Worm (Caenorhabditis elegans): Measurements from ENCODE around the gene sprr-1.

sprr-1 gene

DNA sequence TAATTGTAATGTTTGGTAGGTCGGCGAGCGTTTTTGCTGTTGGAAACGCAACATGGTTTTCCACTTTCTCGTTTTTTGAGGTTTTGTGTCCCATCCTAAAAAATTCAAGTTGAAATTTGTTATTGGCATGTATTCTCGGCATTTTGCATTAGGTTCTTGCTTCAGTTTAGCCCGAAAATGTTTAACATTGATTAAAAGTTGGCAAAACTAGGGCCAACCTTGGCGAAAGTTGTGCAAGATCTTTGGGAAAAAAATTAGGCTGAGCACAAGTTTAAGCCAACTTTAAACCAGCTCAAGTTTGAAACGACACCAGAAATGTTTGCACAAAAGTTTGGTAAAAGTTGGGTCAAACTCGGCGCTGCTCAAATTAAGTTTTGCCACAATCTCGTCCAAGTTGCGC lies 11.2 kb downstream of the sprr-1 start, which contains the start of gene exc-1:
Gene exc-1, minus strand, starts transcription at position 101 of the 400 bp plus-strand sequence.
- TF ChIP-seq F13C5.2 (tag; optimal IDR thresholded peaks at IDR 0.05) (no peak), hmbx-1 (tag; optimal IDR thresholded peaks at IDR 0.05) (no peak), ceh-13 (GFP tag; optimal IDR thresholded peaks at IDR 0.05) (no peak), hmg-4 (GFP tag; optimal IDR thresholded peaks at IDR 0.05) (no peak), pes-1 (GFP tag; IDR thresholded peaks at IDR 0.05) (no peak), tra-4 (tag; optimal IDR thresholded peaks at IDR 0.05) (no peak), flt-1 (GFP tag; IDR thresholded peaks at IDR 0.05) (no peak), tbx-11 (GFP tag; IDR thresholded peaks at IDR 0.05) (no peak), ets-7 (tag; optimal IDR thresholded peaks at IDR 0.05) (no peak), scrt-1 (GFP tag; IDR thresholded peaks at IDR 0.05) (no peak)

DNA sequence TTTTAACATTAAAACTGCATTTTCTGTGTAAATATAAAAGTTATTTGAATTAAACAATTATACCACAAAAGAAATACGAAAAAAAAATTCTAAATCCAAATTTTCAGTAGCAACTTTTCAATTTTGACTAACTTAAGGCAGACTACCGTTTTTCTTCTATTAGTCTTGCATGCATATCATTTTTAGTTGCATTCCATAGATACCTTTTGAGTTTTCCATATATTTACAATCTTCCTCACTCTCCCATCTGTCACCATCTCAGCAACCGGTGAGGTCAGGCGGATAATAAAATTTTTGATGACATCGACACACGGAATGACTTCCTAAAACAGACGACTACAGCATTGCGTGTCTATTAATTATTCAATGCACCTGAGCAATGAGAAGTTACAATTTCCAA lies 12.6 kb downstream of the sprr-1 start, which contains the start of gene gcy-36:
Gene gcy-36, plus strand, starts transcription at position 301 of the 400 bp plus-strand sequence.
- TF ChIP-seq flt-1 (GFP tag; IDR thresholded peaks at IDR 0.05) (no peak), ceh-36 (tag; optimal IDR thresholded peaks at IDR 0.05) (no peak), hmbx-1 (tag; optimal IDR thresholded peaks at IDR 0.05) (no peak), sea-1 (GFP tag; conservative IDR thresholded peaks at IDR 0.05) (no peak), B0310.2 (tag; optimal IDR thresholded peaks at IDR 0.05) (no peak), pes-1 (GFP tag; IDR thresholded peaks at IDR 0.05) (no peak), ceh-13 (GFP tag; optimal IDR thresholded peaks at IDR 0.05) (no peak), F13C5.2 (tag; optimal IDR thresholded peaks at IDR 0.05) (no peak), hnd-1 (tag; optimal IDR thresholded peaks at IDR 0.05) (no peak), tbx-37 (GFP tag; conservative IDR thresholded peaks at IDR 0.05) (no peak), scrt-1 (GFP tag; IDR thresholded peaks at IDR 0.05) (no peak), ets-7 (tag; optimal IDR thresholded peaks at IDR 0.05) (no peak), aly-1 (tag; optimal IDR thresholded peaks at IDR 0.05) (no peak), ama-1 (optimal IDR thresholded peaks at IDR 0.05) (no peak), tbx-11 (GFP tag; IDR thresholded peaks at IDR 0.05) (no peak), tra-4 (tag; optimal IDR thresholded peaks at IDR 0.05) (no peak), hmg-4 (GFP tag; optimal IDR thresholded peaks at IDR 0.05) (no peak)

DNA sequence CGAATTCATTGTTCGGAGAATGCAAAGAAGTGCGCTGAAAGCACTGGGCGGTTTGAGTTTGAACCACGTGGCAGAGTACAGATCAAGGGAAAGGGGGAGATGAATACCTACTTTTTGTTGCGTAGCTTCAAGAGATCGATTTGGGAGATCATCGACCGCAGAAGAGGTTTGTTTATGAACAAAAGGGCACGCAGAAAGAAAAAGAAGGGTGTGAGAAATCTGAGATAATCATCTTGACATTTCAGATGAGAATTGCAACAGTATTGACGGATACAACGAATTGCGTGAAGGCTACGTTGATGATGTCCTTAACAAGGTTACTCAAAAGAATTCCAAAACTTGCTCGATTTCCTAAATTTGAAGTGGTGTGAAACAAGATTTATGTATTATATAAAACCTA lies 19.2 kb downstream of the sprr-1 start:
- no peak for TF ChIP-seq sea-1 (GFP tag; conservative IDR thresholded peaks at IDR 0.05)
- TF ChIP-seq tbx-37 (GFP tag; conservative IDR thresholded peaks at IDR 0.05): no peak
- no peak for TF ChIP-seq aly-1 (tag; optimal IDR thresholded peaks at IDR 0.05)
- no peak for TF ChIP-seq B0310.2 (tag; optimal IDR thresholded peaks at IDR 0.05)
- TF ChIP-seq flt-1 (GFP tag; IDR thresholded peaks at IDR 0.05): no peak

ce11 chrX:15487162-15487561 lies 21.1 kb downstream of the sprr-1 start:
- TF ChIP-seq pes-1 (GFP tag; IDR thresholded peaks at IDR 0.05) (no peak), ama-1 (optimal IDR thresholded peaks at IDR 0.05) (no peak), scrt-1 (GFP tag; IDR thresholded peaks at IDR 0.05) (no peak), hmbx-1 (tag; optimal IDR thresholded peaks at IDR 0.05) (no peak), ceh-13 (GFP tag; optimal IDR thresholded peaks at IDR 0.05) (no peak), tbx-11 (GFP tag; IDR thresholded peaks at IDR 0.05) (no peak), flt-1 (GFP tag; IDR thresholded peaks at IDR 0.05) (no peak), hnd-1 (tag; optimal IDR thresholded peaks at IDR 0.05) (no peak), tra-4 (tag; optimal IDR thresholded peaks at IDR 0.05) (no peak), tbx-37 (GFP tag; conservative IDR thresholded peaks at IDR 0.05) (no peak), hmg-4 (GFP tag; optimal IDR thresholded peaks at IDR 0.05) (no peak), aly-1 (tag; optimal IDR thresholded peaks at IDR 0.05) (no peak), sea-1 (GFP tag; conservative IDR thresholded peaks at IDR 0.05) (no peak), ets-7 (tag; optimal IDR thresholded peaks at IDR 0.05) (no peak), B0310.2 (tag; optimal IDR thresholded peaks at IDR 0.05) (no peak), F13C5.2 (tag; optimal IDR thresholded peaks at IDR 0.05) (no peak), ceh-36 (tag; optimal IDR thresholded peaks at IDR 0.05) (no peak)

DNA sequence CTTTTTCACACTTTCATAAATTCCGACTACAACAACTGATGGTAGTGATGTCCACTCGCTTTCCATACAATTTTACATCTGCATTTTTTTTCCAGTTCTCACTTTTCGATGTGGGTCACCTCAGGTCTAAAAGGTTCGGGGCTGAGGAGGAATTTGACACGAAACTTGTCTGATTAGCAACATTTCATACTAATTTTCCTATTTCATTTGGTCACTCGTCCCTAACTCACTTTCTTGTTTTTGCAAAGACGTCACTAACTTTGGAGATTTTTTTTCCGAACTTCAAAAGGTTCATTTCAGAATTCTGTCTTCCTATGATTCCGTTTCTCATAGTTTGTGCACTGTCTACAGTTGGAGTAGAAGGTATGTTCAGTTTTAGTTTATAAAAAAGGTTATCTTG lies 21.7 kb downstream of the sprr-1 start, which contains the start of gene H13N06.2:
Gene H13N06.2, plus strand, starts transcription at position 301 of the 400 bp plus-strand sequence.
- TF ChIP-seq ceh-13 (GFP tag; optimal IDR thresholded peaks at IDR 0.05) (no peak), F13C5.2 (tag; optimal IDR thresholded peaks at IDR 0.05) (no peak), tbx-37 (GFP tag; conservative IDR thresholded peaks at IDR 0.05) (no peak), hnd-1 (tag; optimal IDR thresholded peaks at IDR 0.05) (no peak), B0310.2 (tag; optimal IDR thresholded peaks at IDR 0.05) (no peak), aly-1 (tag; optimal IDR thresholded peaks at IDR 0.05) (no peak), ama-1 (optimal IDR thresholded peaks at IDR 0.05) (no peak), pes-1 (GFP tag; IDR thresholded peaks at IDR 0.05) (no peak), tra-4 (tag; optimal IDR thresholded peaks at IDR 0.05) (no peak), flt-1 (GFP tag; IDR thresholded peaks at IDR 0.05) (no peak), ets-7 (tag; optimal IDR thresholded peaks at IDR 0.05) (no peak), hmg-4 (GFP tag; optimal IDR thresholded peaks at IDR 0.05) (no peak), sea-1 (GFP tag; conservative IDR thresholded peaks at IDR 0.05) (no peak), tbx-11 (GFP tag; IDR thresholded peaks at IDR 0.05) (no peak), scrt-1 (GFP tag; IDR thresholded peaks at IDR 0.05) (no peak), ceh-36 (tag; optimal IDR thresholded peaks at IDR 0.05) (no peak), hmbx-1 (tag; optimal IDR thresholded peaks at IDR 0.05) (no peak)

ce11 chrX:15491110-15491509 lies 25.0 kb downstream of the sprr-1 start:
- TF ChIP-seq sea-1 (GFP tag; conservative IDR thresholded peaks at IDR 0.05) (no peak), hmbx-1 (tag; optimal IDR thresholded peaks at IDR 0.05) (no peak), tra-4 (tag; optimal IDR thresholded peaks at IDR 0.05) (no peak), tbx-11 (GFP tag; IDR thresholded peaks at IDR 0.05) (no peak), pes-1 (GFP tag; IDR thresholded peaks at IDR 0.05) (no peak), flt-1 (GFP tag; IDR thresholded peaks at IDR 0.05) (no peak), ceh-36 (tag; optimal IDR thresholded peaks at IDR 0.05) (no peak), hmg-4 (GFP tag; optimal IDR thresholded peaks at IDR 0.05) (no peak), B0310.2 (tag; optimal IDR thresholded peaks at IDR 0.05) (no peak), ets-7 (tag; optimal IDR thresholded peaks at IDR 0.05) (no peak), ceh-13 (GFP tag; optimal IDR thresholded peaks at IDR 0.05) (no peak), tbx-37 (GFP tag; conservative IDR thresholded peaks at IDR 0.05) (no peak), F13C5.2 (tag; optimal IDR thresholded peaks at IDR 0.05) (no peak), scrt-1 (GFP tag; IDR thresholded peaks at IDR 0.05) (no peak), ama-1 (optimal IDR thresholded peaks at IDR 0.05) (no peak), aly-1 (tag; optimal IDR thresholded peaks at IDR 0.05) (no peak), hnd-1 (tag; optimal IDR thresholded peaks at IDR 0.05) (no peak)

DNA sequence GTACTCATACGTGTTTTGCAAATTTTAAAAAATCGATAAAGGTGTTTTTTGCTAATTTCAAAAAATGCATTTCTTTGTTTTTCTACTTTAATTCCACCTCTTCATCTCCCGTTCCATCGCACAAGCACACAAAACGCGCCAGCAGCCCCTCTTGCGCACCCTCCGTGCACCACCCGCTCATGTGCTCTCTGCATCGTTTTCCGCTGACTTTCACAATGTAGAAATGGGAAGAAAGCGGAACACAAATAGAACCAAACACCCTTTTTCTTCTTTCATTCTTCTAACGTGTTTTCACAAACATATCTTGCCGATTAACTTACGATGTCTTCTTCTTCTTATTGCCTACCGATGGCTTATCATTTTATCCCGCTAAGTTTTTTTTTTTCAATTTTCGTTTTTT lies 26.7 kb downstream of the sprr-1 start:
- TF ChIP-seq tbx-37 (GFP tag; conservative IDR thresholded peaks at IDR 0.05) (peak; percentile 62; the same call in 1 of the 2 replicates), hmbx-1 (tag; optimal IDR thresholded peaks at IDR 0.05) (no peak), ceh-13 (GFP tag; optimal IDR thresholded peaks at IDR 0.05) (no peak), ets-7 (tag; optimal IDR thresholded peaks at IDR 0.05) (no peak), scrt-1 (GFP tag; IDR thresholded peaks at IDR 0.05) (0 out of 2 replicates have a peak, but pooled peaks have one; percentile 22), aly-1 (tag; optimal IDR thresholded peaks at IDR 0.05) (no peak), tra-4 (tag; optimal IDR thresholded peaks at IDR 0.05) (no peak), B0310.2 (tag; optimal IDR thresholded peaks at IDR 0.05) (peak; percentile 3), tbx-11 (GFP tag; IDR thresholded peaks at IDR 0.05) (peak; percentile 66; the same call in 1 of the 2 replicates), hmg-4 (GFP tag; optimal IDR thresholded peaks at IDR 0.05) (peak; percentile 57), ama-1 (optimal IDR thresholded peaks at IDR 0.05) (no peak), sea-1 (GFP tag; conservative IDR thresholded peaks at IDR 0.05) (peak; percentile 53; the same call in 1 of the 2 replicates), pes-1 (GFP tag; IDR thresholded peaks at IDR 0.05) (no peak; the same call in 1 of the 2 replicates), hnd-1 (tag; optimal IDR thresholded peaks at IDR 0.05) (no peak), flt-1 (GFP tag; IDR thresholded peaks at IDR 0.05) (no peak; the same call in 1 of the 2 replicates), ceh-36 (tag; optimal IDR thresholded peaks at IDR 0.05) (no peak), F13C5.2 (tag; optimal IDR thresholded peaks at IDR 0.05) (peak; percentile 77)

Measured in whole organism, early embryonic.